Worm (Caenorhabditis elegans): ENCODE measurements around the gene F44B9.9.

- TF ChIP-seq flt-1 (GFP tag; IDR thresholded peaks at IDR 0.05) (no peak), ref-1 (GFP tag; conservative IDR thresholded peaks at IDR 0.05) (no peak), ztf-23 (GFP tag; IDR thresholded peaks at IDR 0.05) (no peak), tab-1 (GFP tag; IDR thresholded peaks at IDR 0.05) (no peak), ztf-29 (GFP tag; IDR thresholded peaks at IDR 0.05) (no peak), med-1 (GFP tag; optimal IDR thresholded peaks at IDR 0.05; ENCODE audit: insufficient read depth) (no peak), T22C8.4 (GFP tag; IDR thresholded peaks at IDR 0.05) (no peak)
Measured at ce11 chrIII:8047412-8047811, 16.5 kb upstream of the F44B9.9 start, which contains the start of gene K12H4.2.

All from whole organism, midembryonic.